Worm (Caenorhabditis elegans) whole organism, midembryonic: ENCODE data around the gene ulp-1.

Experiments used
- T22C8.4 ChIP-seq: fragments of 200-800 bp; sonication (Bioruptor generic); IDR thresholded peaks from 2 replicates; pipeline ENCODE4 v1.3.6; 2022; ENCODE audit warnings: missing genetic modification characterization, missing compliant biosample characterization
- flt-1 ChIP-seq: fragments of 200-800 bp; sonication (Bioruptor generic); IDR thresholded peaks from 2 replicates; pipeline ENCODE4 v1.3.6; 2022; ENCODE audit warnings: missing genetic modification characterization, missing compliant biosample characterization
- ztf-29 ChIP-seq: fragments of 200-800 bp; sonication (Bioruptor generic); IDR thresholded peaks from 2 replicates; pipeline ENCODE4 v1.3.6; 2022; ENCODE audit warnings: missing genetic modification reagents, missing genetic modification characterization, missing compliant biosample characterization

- TF ChIP-seq ztf-29 (GFP tag; lab: Robert Waterston, UW) (no peak), T22C8.4 (no peak), flt-1 (GFP tag; lab: Robert Waterston, UW) (no peak)
These were observed 9.6 kb upstream of the ulp-1 start for ce11 chrIII:5179166-5179565.
